Fruit fly (Drosophila melanogaster) whole organism, larva: ENCODE data around the gene RpS9.
A peak's percentile ranks its signal among the peaks of the same experiment; 100 is the strongest.

Experiments
- noc ChIP-seq: fragments of 200-800 bp; sonication (Bioruptor generic); optimal IDR thresholded peaks from 3 replicates; lab custom pipeline; 2019; ENCODE audit warnings: missing biosample characterization, mild to moderate bottlenecking, missing genetic modification characterization, moderate library complexity

The RpS9 gene

dm6 chr3L:9460775-9461491 is 50.4 kb downstream of the RpS9 start, which contains the start of the genes CG3434 and CG44838:
CG3434 (minus strand) TSS chr3L:9460799.
CG44838 (plus strand) TSS chr3L:9461050.
- peak; percentile 67 for TF ChIP-seq noc
